Worm (Caenorhabditis elegans): ENCODE results near the gene Y51H4A.935.

Y51H4A.935 gene

DNA sequence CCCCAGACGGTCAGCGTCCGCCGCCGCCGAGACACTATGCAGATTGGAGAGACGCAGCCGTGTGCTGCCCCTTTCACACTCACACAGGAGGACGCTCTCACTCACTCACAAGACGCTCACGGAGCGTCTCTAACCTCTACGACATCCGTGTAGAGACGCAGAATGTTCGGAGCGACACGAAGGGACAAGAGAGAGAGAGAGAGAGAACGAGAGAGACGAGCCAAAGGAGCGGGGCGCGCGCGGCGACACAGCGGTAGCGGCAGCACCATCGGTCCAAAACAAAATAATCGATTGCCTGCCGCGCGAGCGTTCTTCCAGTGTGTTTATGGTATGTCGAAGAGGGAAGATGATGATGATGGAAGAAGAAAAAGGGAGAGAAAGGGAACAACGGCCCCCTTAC is 14.7 kb downstream of the Y51H4A.935 start (continued):
- no peak for TF ChIP-seq nhr-23 (tag; optimal IDR thresholded peaks at IDR 0.05)
- TF ChIP-seq blmp-1 (tag; optimal IDR thresholded peaks at IDR 0.05; ENCODE audit: insufficient read depth): peak; percentile 50
- TF ChIP-seq ztf-11 (tag; optimal IDR thresholded peaks at IDR 0.05): no peak
- TF ChIP-seq lin-11 (tag; optimal IDR thresholded peaks at IDR 0.05): peak; percentile 84
- no peak for TF ChIP-seq dmd-4 (tag; optimal IDR thresholded peaks at IDR 0.05)
- TF ChIP-seq ZK546.5 (tag; optimal IDR thresholded peaks at IDR 0.05): peak; percentile 45
- TF ChIP-seq alr-1 (tag; optimal IDR thresholded peaks at IDR 0.05): peak; percentile 57
- peak; percentile 3 for TF ChIP-seq peb-1 (tag; optimal IDR thresholded peaks at IDR 0.05)
- no peak for TF ChIP-seq unc-39 (tag; optimal IDR thresholded peaks at IDR 0.05)
- no peak for TF ChIP-seq nhr-237 (tag; optimal IDR thresholded peaks at IDR 0.05)
- TF ChIP-seq mdl-1 (tag; optimal IDR thresholded peaks at IDR 0.05): peak; percentile 45 to 63
- no peak for TF ChIP-seq ama-1 (optimal IDR thresholded peaks at IDR 0.05)
- no peak for TF ChIP-seq nhr-12 (tag; optimal IDR thresholded peaks at IDR 0.05)
- peak; percentile 86 for TF ChIP-seq lin-13 (GFP tag; optimal IDR thresholded peaks at IDR 0.05)

DNA sequence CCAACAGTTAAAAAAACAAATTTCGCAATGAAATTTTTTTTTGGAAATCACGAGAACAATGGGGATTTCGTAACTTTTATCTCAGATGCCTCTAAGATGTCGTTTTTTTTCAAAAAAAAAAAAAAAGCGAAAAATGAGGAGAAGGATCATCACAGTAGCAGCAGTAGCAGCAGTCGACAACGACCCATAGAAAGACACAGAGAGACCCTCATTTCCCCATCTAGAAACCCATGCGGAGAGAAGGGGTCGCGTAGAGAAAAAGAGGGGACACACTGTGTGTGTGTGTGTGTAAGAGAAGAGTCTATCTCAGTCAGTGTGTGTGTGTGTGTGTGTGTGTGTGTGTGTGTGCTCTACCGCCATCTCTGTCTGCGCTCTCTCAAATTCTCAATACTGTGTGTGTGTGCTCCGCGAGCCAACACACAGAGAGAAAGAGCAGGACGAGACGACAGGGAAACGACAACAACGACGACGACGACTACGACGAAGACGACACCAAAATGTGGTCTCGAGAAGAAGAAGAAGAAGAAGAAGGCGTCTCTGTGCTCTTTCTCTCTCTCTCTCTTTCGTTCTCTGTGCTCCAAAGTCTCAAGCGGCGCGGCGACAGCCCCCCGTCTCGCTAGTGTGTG is 15.5 kb downstream of the Y51H4A.935 start:
- TF ChIP-seq nhr-237 (tag; optimal IDR thresholded peaks at IDR 0.05) (no peak), unc-55 (GFP tag; optimal IDR thresholded peaks at IDR 0.05) (peak; percentile 69), lsy-2 (tag; optimal IDR thresholded peaks at IDR 0.05) (peak; percentile 40 to 70), ZK546.5 (tag; optimal IDR thresholded peaks at IDR 0.05) (no peak), ceh-82 (tag; optimal IDR thresholded peaks at IDR 0.05) (no peak), sem-4 (tag; optimal IDR thresholded peaks at IDR 0.05) (peak; percentile 27), mbf-1 (tag; optimal IDR thresholded peaks at IDR 0.05) (no peak), lin-11 (tag; optimal IDR thresholded peaks at IDR 0.05) (peak; percentile 81), blmp-1 (tag; optimal IDR thresholded peaks at IDR 0.05; ENCODE audit: insufficient read depth) (peak; percentile 42), skn-1 (tag; optimal IDR thresholded peaks at IDR 0.05) (no peak), C34F6.9 (tag; optimal IDR thresholded peaks at IDR 0.05) (peak; percentile 67), nhr-129 (tag; optimal IDR thresholded peaks at IDR 0.05) (peak; percentile 95), nhr-21 (tag; optimal IDR thresholded peaks at IDR 0.05) (peak; percentile 37), ceh-16 (tag; optimal IDR thresholded peaks at IDR 0.05) (no peak), nhr-6 (tag; optimal IDR thresholded peaks at IDR 0.05) (peak; percentile 70), sma-9 (GFP tag; optimal IDR thresholded peaks at IDR 0.05) (peak; percentile 72), sma-9 (tag; optimal IDR thresholded peaks at IDR 0.05) (no peak), sma-3 (GFP tag; optimal IDR thresholded peaks at IDR 0.05) (no peak), nhr-11 (tag; optimal IDR thresholded peaks at IDR 0.05) (no peak), gmeb-1 (tag; optimal IDR thresholded peaks at IDR 0.05) (peak; percentile 31), ztf-11 (tag; optimal IDR thresholded peaks at IDR 0.05) (no peak), crh-2 (tag; optimal IDR thresholded peaks at IDR 0.05) (peak; percentile 84), nhr-10 (tag; optimal IDR thresholded peaks at IDR 0.05) (no peak), fos-1 (tag; optimal IDR thresholded peaks at IDR 0.05) (peak; percentile 69), unc-62 (GFP tag; optimal IDR thresholded peaks at IDR 0.05) (no peak), Y55F3AM.14 (GFP tag; optimal IDR thresholded peaks at IDR 0.05) (peak; percentile 9), nhr-25 (tag; optimal IDR thresholded peaks at IDR 0.05) (peak; percentile 69), ztf-4 (tag; optimal IDR thresholded peaks at IDR 0.05) (peak; percentile 67), mdl-1 (tag; optimal IDR thresholded peaks at IDR 0.05) (peak in 1 of 2 experiments; percentile 59), unc-39 (tag; optimal IDR thresholded peaks at IDR 0.05) (peak; percentile 21), lin-13 (GFP tag; optimal IDR thresholded peaks at IDR 0.05) (peak; percentile 77), mab-5 (tag; optimal IDR thresholded peaks at IDR 0.05) (peak; percentile 53), nhr-23 (tag; optimal IDR thresholded peaks at IDR 0.05) (no peak), snpc-4 (tag; optimal IDR thresholded peaks at IDR 0.05) (peak; percentile 56), egl-27 (tag; optimal IDR thresholded peaks at IDR 0.05) (peak; percentile 41), zag-1 (tag; optimal IDR thresholded peaks at IDR 0.05) (peak; percentile 75), R02D3.7 (tag; optimal IDR thresholded peaks at IDR 0.05) (no peak), F13H6.1 (tag; optimal IDR thresholded peaks at IDR 0.05) (peak; percentile 94), ztf-1 (GFP tag; conservative IDR thresholded peaks at IDR 0.05) (no peak), ama-1 (optimal IDR thresholded peaks at IDR 0.05) (peak; percentile 9)
